Fruit fly (Drosophila melanogaster) whole organism, wandering third instar larva: ENCODE data around the gene ro.

Source experiments
- Abd-B ChIP-seq: fragments of >200 bp; optimal IDR thresholded peaks from 2 replicates; lab custom pipeline; 2017; ENCODE audit warnings: missing biosample characterization, missing genetic modification characterization
- CG32264 ChIP-seq: fragments of 200-800 bp; sonication (Bioruptor generic); optimal IDR thresholded peaks from 2 replicates; lab custom pipeline; 2016; ENCODE audit warnings: missing biosample characterization, missing genetic modification characterization
- CG9705 ChIP-seq: fragments of 200-800 bp; sonication (Bioruptor generic); optimal IDR thresholded peaks from 2 replicates; lab custom pipeline; 2018; ENCODE audit warnings: missing biosample characterization, mild to moderate bottlenecking, missing genetic modification characterization
- CrebA ChIP-seq: fragments of 200-800 bp; sonication (Bioruptor generic); optimal IDR thresholded peaks from 2 replicates; lab custom pipeline; 2016; ENCODE audit warnings: missing biosample characterization, mild to moderate bottlenecking, missing genetic modification characterization, borderline replicate concordance
- Dfd ChIP-seq: fragments of >200 bp; optimal IDR thresholded peaks from 2 replicates; lab custom pipeline; 2017; ENCODE audit warnings: missing biosample characterization, missing genetic modification characterization
- Dif ChIP-seq: fragments of 200-275, 200-300 bp; sonication (Bioruptor generic); optimal IDR thresholded peaks from 2 replicates; lab custom pipeline; 2018; ENCODE audit warnings: missing biosample characterization, missing genetic modification characterization; ENCODE audit not compliant: partially characterized antibody
- GATAd ChIP-seq: sonication (Bioruptor generic); optimal IDR thresholded peaks from 2 replicates; lab custom pipeline; 2016; ENCODE audit warnings: missing biosample characterization, missing genetic modification characterization
- HLH106 ChIP-seq: fragments of 200-800 bp; optimal IDR thresholded peaks from 3 replicates; lab custom pipeline; 2019; ENCODE audit warnings: missing biosample characterization, mild to moderate bottlenecking, missing genetic modification characterization, moderate library complexity
- Hnf4 ChIP-seq: fragments of 200-800 bp; sonication (Bioruptor generic); optimal IDR thresholded peaks from 2 replicates; lab custom pipeline; 2016; ENCODE audit warnings: missing biosample characterization, mild to moderate bottlenecking, missing genetic modification characterization
- Hr78 ChIP-seq: fragments of >200 bp; optimal IDR thresholded peaks from 2 replicates; lab custom pipeline; 2017; ENCODE audit warnings: missing biosample characterization, missing genetic modification characterization
- Hr83 ChIP-seq: fragments of 200-300 bp; sonication (Bioruptor generic); optimal IDR thresholded peaks from 2 replicates; lab custom pipeline; 2016; ENCODE audit warnings: missing biosample characterization, mild to moderate bottlenecking, missing genetic modification characterization, moderate library complexity; ENCODE audit not compliant: poor library complexity, severe bottlenecking
- Jra ChIP-seq: sonication (Bioruptor generic); optimal IDR thresholded peaks from 2 replicates; lab custom pipeline; 2016; ENCODE audit warnings: missing biosample characterization, missing genetic modification characterization
- Mio ChIP-seq: sonication (Bioruptor generic); optimal IDR thresholded peaks from 2 replicates; lab custom pipeline; 2016; ENCODE audit warnings: missing biosample characterization, missing genetic modification characterization
- Myc ChIP-seq: fragments of >200 bp; optimal IDR thresholded peaks from 2 replicates; lab custom pipeline; 2017
- N ChIP-seq: fragments of >200 bp; optimal IDR thresholded peaks from 2 replicates; lab custom pipeline; 2018; ENCODE audit warnings: missing biosample characterization, missing external identifiers, missing genetic modification characterization
- OdsH ChIP-seq: fragments of 200-800 bp; sonication (Bioruptor generic); optimal IDR thresholded peaks from 2 replicates; lab custom pipeline; 2016; ENCODE audit warnings: missing biosample characterization, mild to moderate bottlenecking, missing genetic modification characterization
- Rel ChIP-seq, 2 experiments: fragments of 200-800 bp; sonication (Bioruptor generic) in 1 of 2; optimal IDR thresholded peaks; 2 replicates in 1 of 2; 3 replicates in 1 of 2; lab custom pipeline; 2016 to 2019; ENCODE audit warnings: mild to moderate bottlenecking in 2 of 2, missing biosample characterization in 2 of 2, missing genetic modification characterization in 2 of 2, moderate library complexity in 1 of 2
- Sp1 ChIP-seq: fragments of 200-800 bp; sonication (Bioruptor generic); optimal IDR thresholded peaks from 3 replicates; lab custom pipeline; 2019; ENCODE audit warnings: missing biosample characterization, mild to moderate bottlenecking, missing genetic modification characterization, moderate library complexity
- Vsx2 ChIP-seq: fragments of 200-300, 225-300 bp; sonication (Bioruptor generic); optimal IDR thresholded peaks from 2 replicates; lab custom pipeline; 2018; ENCODE audit warnings: missing biosample characterization, missing genetic modification characterization; ENCODE audit not compliant: partially characterized antibody
- br ChIP-seq: fragments of 200-800 bp; sonication (Bioruptor generic); optimal IDR thresholded peaks from 2 replicates; lab custom pipeline; 2016; ENCODE audit warnings: missing biosample characterization, missing genetic modification characterization
- brk ChIP-seq: fragments of 200-800 bp; sonication (Bioruptor generic); optimal IDR thresholded peaks from 2 replicates; lab custom pipeline; 2016; ENCODE audit warnings: missing biosample characterization, mild to moderate bottlenecking, missing genetic modification characterization
- dl ChIP-seq, 2 experiments: fragments of 175-275, 200-275 bp in 1 of 2; fragments of 200-275 bp in 1 of 2; sonication (Bioruptor generic); optimal IDR thresholded peaks; lab custom pipeline; 2018; ENCODE audit warnings: mild to moderate bottlenecking in 2 of 2, missing biosample characterization in 2 of 2, missing genetic modification characterization in 2 of 2, moderate library complexity in 2 of 2; ENCODE audit not compliant: partially characterized antibody in 2 of 2, insufficient read depth in 1 of 2
- dmrt93B ChIP-seq: fragments of 200-800 bp; sonication (Bioruptor generic); optimal IDR thresholded peaks from 2 replicates; lab custom pipeline; 2018; ENCODE audit warnings: missing biosample characterization, mild to moderate bottlenecking, missing genetic modification characterization
- dsf ChIP-seq: sonication (Bioruptor generic); optimal IDR thresholded peaks from 2 replicates; lab custom pipeline; 2016; ENCODE audit warnings: missing biosample characterization, missing genetic modification characterization, borderline replicate concordance
- ey ChIP-seq: fragments of 200-800 bp; sonication (Bioruptor generic); optimal IDR thresholded peaks from 2 replicates; lab custom pipeline; 2016; ENCODE audit warnings: missing biosample characterization, missing genetic modification characterization
- foxo ChIP-seq, 2 experiments: fragments of 200-800 bp; sonication (Bioruptor generic); optimal IDR thresholded peaks; 2 replicates in 1 of 2; 3 replicates in 1 of 2; lab custom pipeline; 2016 to 2017; ENCODE audit warnings: missing biosample characterization in 2 of 2, missing genetic modification characterization in 2 of 2
- fru ChIP-seq: fragments of 200-800 bp; sonication (Bioruptor generic); optimal IDR thresholded peaks from 3 replicates; lab custom pipeline; 2016; ENCODE audit warnings: missing biosample characterization, mild to moderate bottlenecking, missing genetic modification characterization
- h ChIP-seq: fragments of 200-800 bp; sonication (Bioruptor generic); optimal IDR thresholded peaks from 3 replicates; lab custom pipeline; 2016; ENCODE audit warnings: missing biosample characterization, mild to moderate bottlenecking, missing genetic modification characterization
- jim ChIP-seq: fragments of 175-275, 200-325 bp; sonication (Bioruptor generic); optimal IDR thresholded peaks from 2 replicates; lab custom pipeline; 2016; ENCODE audit warnings: missing biosample characterization, mild to moderate bottlenecking, missing genetic modification characterization
- lola ChIP-seq: fragments of >200 bp; optimal IDR thresholded peaks from 2 replicates; lab custom pipeline; 2017; ENCODE audit warnings: missing biosample characterization, missing genetic modification characterization
- pan ChIP-seq: fragments of >200 bp; optimal IDR thresholded peaks from 2 replicates; lab custom pipeline; 2017
- psq ChIP-seq: fragments of 200-800 bp; sonication (Bioruptor generic); optimal IDR thresholded peaks from 3 replicates; lab custom pipeline; 2017; ENCODE audit warnings: missing biosample characterization, mild to moderate bottlenecking, missing genetic modification characterization, moderate library complexity
- rgr ChIP-seq: fragments of 200-800 bp; sonication (Bioruptor generic); optimal IDR thresholded peaks from 3 replicates; lab custom pipeline; 2016; ENCODE audit warnings: missing biosample characterization, mild to moderate bottlenecking, missing genetic modification characterization
- sage ChIP-seq: fragments of 200-800 bp; sonication (Bioruptor generic); optimal IDR thresholded peaks from 2 replicates; lab custom pipeline; 2016; ENCODE audit warnings: missing biosample characterization, mild to moderate bottlenecking, missing genetic modification characterization
- sv ChIP-seq: fragments of 200-800 bp; sonication (Bioruptor generic); optimal IDR thresholded peaks from 3 replicates; lab custom pipeline; 2016; ENCODE audit warnings: missing biosample characterization, missing genetic modification characterization
- tai ChIP-seq: sonication (Bioruptor generic); optimal IDR thresholded peaks from 2 replicates; lab custom pipeline; 2016; ENCODE audit warnings: missing biosample characterization, missing genetic modification characterization
- usp ChIP-seq: fragments of >200 bp; optimal IDR thresholded peaks from 2 replicates; lab custom pipeline; 2017; ENCODE audit warnings: missing biosample characterization, missing genetic modification characterization
- woc ChIP-seq: sonication (Bioruptor generic); optimal IDR thresholded peaks from 2 replicates; lab custom pipeline; 2016; ENCODE audit warnings: missing biosample characterization, mild to moderate bottlenecking, missing genetic modification characterization

ro gene

DNA sequence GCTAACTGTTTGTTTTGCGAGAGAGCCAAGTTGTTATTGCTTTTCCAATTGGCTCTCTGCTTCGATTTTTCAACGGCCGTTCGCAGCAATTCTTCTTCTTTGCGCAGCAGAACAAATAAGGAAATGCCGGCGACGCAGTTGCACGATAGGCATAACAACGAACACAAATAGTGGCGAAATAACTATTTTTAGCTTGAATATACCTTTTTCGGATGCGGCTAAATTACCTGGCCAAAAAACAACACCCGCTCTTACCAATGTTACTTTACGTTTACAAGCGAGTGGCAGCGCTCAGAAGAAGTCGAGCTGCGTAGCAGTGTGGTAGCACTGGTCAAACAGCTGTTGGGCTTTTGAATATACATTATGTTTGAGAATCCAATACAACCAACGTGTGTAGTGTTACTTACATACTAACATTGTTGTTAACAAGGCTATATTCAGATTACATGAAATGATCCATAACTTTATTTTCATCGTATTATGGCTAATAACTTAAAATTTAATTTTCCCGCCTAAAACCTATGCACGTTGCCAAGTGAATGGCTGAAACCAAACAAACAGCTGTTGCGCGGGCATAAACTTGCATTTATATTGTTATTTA is 18.0 kb downstream of the ro start, which contains the start of the genes Lerp and IntS12:
TSS of gene Lerp (minus strand) at position 283 of the 601 bp plus-strand sequence.
TSS of gene IntS12 (plus strand) at position 529 of the 601 bp plus-strand sequence.
- TF ChIP-seq usp (GFP tag; lab: Kevin White, UChicago): no peak
- TF ChIP-seq OdsH: no peak
- no peak for TF ChIP-seq Mio (GFP tag; lab: Kevin White, UChicago)
- no peak for TF ChIP-seq rgr
- peak; percentile 18 for TF ChIP-seq Myc
- no peak for TF ChIP-seq ey (GFP tag; lab: Kevin White, UChicago)
- no peak for TF ChIP-seq Sp1 (GFP tag; lab: Kevin White, UChicago)
- TF ChIP-seq Vsx2 (GFP tag; lab: Kevin White, UChicago): no peak
- no peak for TF ChIP-seq br (GFP tag; lab: Kevin White, UChicago)
- TF ChIP-seq fru (GFP tag; lab: Kevin White, UChicago): peak; percentile 90
- TF ChIP-seq CG32264 (GFP tag; lab: Kevin White, UChicago): no peak

- TF ChIP-seq Sp1 (GFP tag; lab: Kevin White, UChicago) (peak; percentile 11), Hr83 (no peak), h (GFP tag; lab: Kevin White, UChicago) (peak; percentile 40), Dif (GFP tag; lab: Kevin White, UChicago) (peak; percentile 27), Rel (GFP tag; optimal IDR thresholded peaks at IDR 0.05; lab: Kevin White, UChicago) (no peak), Rel (tag; optimal IDR thresholded peaks at IDR 0.05; lab: Kevin White, UChicago) (peak; percentile 3), dl (GFP tag; optimal IDR thresholded peaks at IDR 0.05; lab: Kevin White, UChicago; ENCODE audit: insufficient read depth in 1 of 2, partially characterized antibody in 2 of 2) (no peak)
These were observed 18.8 kb downstream of the ro start for dm6 chr3R:26862213-26862612.

dm6 chr3R:26859228-26859627 is 21.7 kb downstream of the ro start:
- TF ChIP-seq OdsH: peak; percentile 32
- TF ChIP-seq foxo (GFP tag; optimal IDR thresholded peaks at IDR 0.05; lab: Kevin White, UChicago): peak in 1 of 2 experiments; percentile 68
- no peak for TF ChIP-seq dl (GFP tag; optimal IDR thresholded peaks at IDR 0.05; lab: Kevin White, UChicago; ENCODE audit: insufficient read depth in 1 of 2, partially characterized antibody in 2 of 2)
- no peak for TF ChIP-seq CG32264 (GFP tag; lab: Kevin White, UChicago)
- TF ChIP-seq sage: no peak
- TF ChIP-seq br (GFP tag; lab: Kevin White, UChicago): peak; percentile 32
- TF ChIP-seq Dfd (GFP tag; lab: Kevin White, UChicago): no peak
- TF ChIP-seq lola (GFP tag; lab: Kevin White, UChicago): no peak
- TF ChIP-seq usp (GFP tag; lab: Kevin White, UChicago): no peak
- TF ChIP-seq woc: peak; percentile 4
- no peak for TF ChIP-seq CG9705 (GFP tag; lab: Kevin White, UChicago)
- no peak for TF ChIP-seq Rel (GFP tag; optimal IDR thresholded peaks at IDR 0.05; lab: Kevin White, UChicago)
- TF ChIP-seq Rel (tag; optimal IDR thresholded peaks at IDR 0.05; lab: Kevin White, UChicago): no peak
- no peak for TF ChIP-seq brk
- TF ChIP-seq tai: no peak
- no peak for TF ChIP-seq jim
- TF ChIP-seq psq: peak; percentile 14
- TF ChIP-seq Vsx2 (GFP tag; lab: Kevin White, UChicago): no peak
- no peak for TF ChIP-seq Dif (GFP tag; lab: Kevin White, UChicago)
- TF ChIP-seq h (GFP tag; lab: Kevin White, UChicago): peak; percentile 67
- TF ChIP-seq dsf (GFP tag; lab: Kevin White, UChicago): no peak
- TF ChIP-seq fru (GFP tag; lab: Kevin White, UChicago): peak; percentile 84
- TF ChIP-seq GATAd (GFP tag; lab: Kevin White, UChicago): no peak
- TF ChIP-seq pan (lab: Kevin White, UChicago): no peak
- peak; percentile 70 for TF ChIP-seq Sp1 (GFP tag; lab: Kevin White, UChicago)
- peak; percentile 71 for TF ChIP-seq HLH106 (tag; lab: Kevin White, UChicago)
- TF ChIP-seq Hnf4: peak; percentile 40
- TF ChIP-seq Mio (GFP tag; lab: Kevin White, UChicago): no peak
- TF ChIP-seq Abd-B (GFP tag; lab: Kevin White, UChicago): no peak
- no peak for TF ChIP-seq Hr78 (GFP tag; lab: Kevin White, UChicago)
- no peak for TF ChIP-seq Jra
- no peak for TF ChIP-seq Myc
- TF ChIP-seq ey (GFP tag; lab: Kevin White, UChicago): peak; percentile 42
- no peak for TF ChIP-seq Hr83
- no peak for TF ChIP-seq CrebA
- peak; percentile 50 for TF ChIP-seq rgr
- TF ChIP-seq sv: no peak
- TF ChIP-seq N (GFP tag; lab: Kevin White, UChicago): no peak
- TF ChIP-seq dmrt93B: no peak
